Worm (Caenorhabditis elegans): Measurements from ENCODE around the gene aexr-1.

aexr-1 gene

ce11 chrX:6656251-6656650 is 21.2 kb upstream of the aexr-1 start:
- TF ChIP-seq bed-3 (GFP tag; optimal IDR thresholded peaks at IDR 0.05) (no peak), sem-2 (GFP tag; optimal IDR thresholded peaks at IDR 0.05) (no peak), sptf-1 (tag; optimal IDR thresholded peaks at IDR 0.05) (no peak), ces-1 (GFP tag; optimal IDR thresholded peaks at IDR 0.05) (no peak), snpc-4 (tag; optimal IDR thresholded peaks at IDR 0.05) (no peak), nhr-2 (tag; optimal IDR thresholded peaks at IDR 0.05) (no peak), ceh-83 (GFP tag; optimal IDR thresholded peaks at IDR 0.05) (no peak), pha-4 (tag; optimal IDR thresholded peaks at IDR 0.05) (no peak), unc-39 (tag; optimal IDR thresholded peaks at IDR 0.05) (no peak), mls-2 (tag; optimal IDR thresholded peaks at IDR 0.05) (no peak), mep-1 (tag; optimal IDR thresholded peaks at IDR 0.05) (no peak), nhr-237 (tag; optimal IDR thresholded peaks at IDR 0.05) (no peak), lin-13 (tag; optimal IDR thresholded peaks at IDR 0.05) (no peak), blmp-1 (tag; optimal IDR thresholded peaks at IDR 0.05) (no peak)

DNA sequence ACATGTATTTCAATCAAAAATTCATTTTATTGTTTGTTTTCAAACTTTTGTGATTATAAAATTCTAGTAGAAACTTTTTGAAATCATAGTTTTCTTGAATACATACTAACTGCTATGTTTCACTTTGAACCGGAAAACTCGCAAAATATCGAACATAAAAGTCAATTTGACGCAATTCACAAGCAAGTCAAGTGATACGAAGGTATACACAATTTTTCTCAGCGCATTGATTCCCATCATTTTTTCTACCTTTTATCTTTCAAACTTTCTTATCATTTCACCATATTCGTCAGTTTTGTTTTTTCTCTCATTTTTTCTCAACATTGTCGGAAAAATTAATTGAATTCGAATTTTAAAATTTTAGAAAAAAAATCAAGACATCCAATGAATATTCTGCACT is 20.1 kb upstream of the aexr-1 start, which contains the start of gene nhr-173:
TSS of gene nhr-173 (plus strand) at position 366 of the 400 bp plus-strand sequence.
- no peak for TF ChIP-seq lin-13 (tag; optimal IDR thresholded peaks at IDR 0.05)
- TF ChIP-seq mls-2 (tag; optimal IDR thresholded peaks at IDR 0.05) = no peak
- no peak for TF ChIP-seq hlh-1 (tag; optimal IDR thresholded peaks at IDR 0.05)

DNA sequence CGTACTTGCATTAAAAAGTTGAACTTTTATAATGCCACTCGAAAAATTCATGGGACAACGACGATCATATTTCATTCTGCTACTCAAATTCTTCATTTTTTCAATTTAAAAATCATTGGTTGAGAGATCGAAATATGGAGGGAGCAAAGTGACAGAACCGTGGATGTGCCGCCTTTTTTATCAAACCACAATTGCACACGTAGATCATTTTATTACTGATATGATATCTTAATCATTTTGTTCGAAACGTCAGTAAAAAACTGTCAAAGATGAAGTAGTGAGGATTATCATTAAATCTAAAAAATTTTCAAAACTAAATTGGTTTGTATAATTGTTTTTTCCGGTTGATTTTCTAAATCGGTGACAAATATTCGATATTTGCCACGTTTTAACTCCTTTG is 19.1 kb upstream of the aexr-1 start:
- no peak for TF ChIP-seq snpc-4 (tag; optimal IDR thresholded peaks at IDR 0.05)
- no peak for TF ChIP-seq mep-1 (tag; optimal IDR thresholded peaks at IDR 0.05)
- TF ChIP-seq flh-1 (GFP tag; optimal IDR thresholded peaks at IDR 0.05) = no peak
- no peak for TF ChIP-seq lsy-2 (tag; optimal IDR thresholded peaks at IDR 0.05)
- TF ChIP-seq sem-2 (GFP tag; optimal IDR thresholded peaks at IDR 0.05) = no peak
- TF ChIP-seq tbx-8 (GFP tag; optimal IDR thresholded peaks at IDR 0.05) = no peak
- TF ChIP-seq pha-4 (tag; optimal IDR thresholded peaks at IDR 0.05) = no peak
- no peak for TF ChIP-seq M03D4.4 (tag; optimal IDR thresholded peaks at IDR 0.05)
- no peak for TF ChIP-seq elt-3 (tag; optimal IDR thresholded peaks at IDR 0.05)
- TF ChIP-seq nhr-237 (tag; optimal IDR thresholded peaks at IDR 0.05) = no peak
- TF ChIP-seq mab-5 (tag; optimal IDR thresholded peaks at IDR 0.05) = no peak

ce11 chrX:6653173-6653572 is 18.1 kb upstream of the aexr-1 start:
- TF ChIP-seq pha-4 (tag; optimal IDR thresholded peaks at IDR 0.05) = peak; percentile 34
- TF ChIP-seq ham-2 (GFP tag; optimal IDR thresholded peaks at IDR 0.05) = no peak

DNA sequence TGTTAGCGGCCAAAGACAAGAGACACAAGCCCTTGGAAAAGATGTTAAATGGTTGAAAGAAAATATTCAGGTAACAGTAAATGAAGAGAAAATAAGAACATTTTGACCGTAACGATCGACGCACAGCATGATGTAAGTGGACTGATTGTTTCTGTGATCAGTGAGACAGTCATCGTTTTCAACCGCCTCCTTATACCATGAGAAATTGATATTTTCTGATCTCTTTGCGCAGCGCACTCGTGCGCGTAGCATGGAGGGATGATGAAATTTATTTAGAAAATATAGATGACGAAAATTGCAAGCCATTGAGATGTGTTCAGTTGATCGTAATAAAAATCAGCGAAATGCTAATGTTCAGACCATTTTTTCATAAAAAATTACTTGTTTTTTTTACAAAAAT is 14.5 kb upstream of the aexr-1 start:
- TF ChIP-seq M03D4.4 (tag; optimal IDR thresholded peaks at IDR 0.05) (no peak), unc-39 (tag; optimal IDR thresholded peaks at IDR 0.05) (no peak), lsy-2 (tag; optimal IDR thresholded peaks at IDR 0.05) (no peak), sptf-1 (tag; optimal IDR thresholded peaks at IDR 0.05) (no peak), mls-2 (tag; optimal IDR thresholded peaks at IDR 0.05) (no peak), pha-4 (tag; optimal IDR thresholded peaks at IDR 0.05) (no peak), lin-13 (tag; optimal IDR thresholded peaks at IDR 0.05) (no peak), nhr-28 (tag; optimal IDR thresholded peaks at IDR 0.05) (no peak), ces-1 (GFP tag; optimal IDR thresholded peaks at IDR 0.05) (no peak), ztf-11 (tag; optimal IDR thresholded peaks at IDR 0.05) (no peak)

ce11 chrX:6646387-6647061 is 11.5 kb upstream of the aexr-1 start:
- TF ChIP-seq sptf-1 (tag; optimal IDR thresholded peaks at IDR 0.05) = no peak

ce11 chrX:6644971-6645704 is 10.1 kb upstream of the aexr-1 start, which contains the start of gene C56E10.3:
Gene C56E10.3 (plus strand): TSS chrX:6645654.
- TF ChIP-seq flh-1 (GFP tag; optimal IDR thresholded peaks at IDR 0.05) = no peak
- TF ChIP-seq lin-13 (tag; optimal IDR thresholded peaks at IDR 0.05) = no peak
- no peak for TF ChIP-seq sem-2 (GFP tag; optimal IDR thresholded peaks at IDR 0.05)
- TF ChIP-seq nhr-237 (tag; optimal IDR thresholded peaks at IDR 0.05) = no peak
- no peak for TF ChIP-seq nhr-12 (tag; optimal IDR thresholded peaks at IDR 0.05)
- TF ChIP-seq ceh-39 (tag; optimal IDR thresholded peaks at IDR 0.05) = no peak
- TF ChIP-seq ces-1 (GFP tag; optimal IDR thresholded peaks at IDR 0.05) = no peak
- TF ChIP-seq mep-1 (tag; optimal IDR thresholded peaks at IDR 0.05) = no peak
